Worm (Caenorhabditis elegans) whole organism, young adult: Measurements from ENCODE around the gene clec-199.

ENCODE experiments used
- F10E7.11 ChIP-seq: sonication (generic microtip); optimal IDR thresholded peaks from 2 replicates; lab custom pipeline; 2017; ENCODE audit warnings: mild to moderate bottlenecking, missing genetic modification characterization, moderate library complexity, missing compliant biosample characterization
- F22D6.2 ChIP-seq: sonication (generic microtip); optimal IDR thresholded peaks from 2 replicates; lab custom pipeline; 2016; ENCODE audit warnings: mild to moderate bottlenecking, missing genetic modification characterization, missing compliant biosample characterization
- F37B4.10 ChIP-seq: fragments of 200-800 bp; sonication (Bioruptor generic); IDR thresholded peaks from 2 replicates; pipeline ENCODE4 v1.3.6; 2022; ENCODE audit warnings: missing genetic modification characterization, missing compliant biosample characterization
- F57C9.4 ChIP-seq: sonication (generic microtip); optimal IDR thresholded peaks from 2 replicates; lab custom pipeline; 2017; ENCODE audit warnings: mild to moderate bottlenecking, missing genetic modification characterization, missing compliant biosample characterization
- T07F8.4 ChIP-seq: sonication (generic microtip); optimal IDR thresholded peaks from 2 replicates; lab custom pipeline; 2016; ENCODE audit warnings: mild to moderate bottlenecking, missing genetic modification characterization, moderate library complexity, missing compliant biosample characterization
- T26A5.8 ChIP-seq: sonication (generic microtip); optimal IDR thresholded peaks from 2 replicates; lab custom pipeline; 2016; ENCODE audit warnings: missing genetic modification characterization, missing compliant biosample characterization
- Y95B8A.8 ChIP-seq: fragments of 200-800 bp; sonication (Bioruptor generic); IDR thresholded peaks from 2 replicates; pipeline ENCODE4 v1.3.6; 2022; ENCODE audit warnings: missing genetic modification reagents, missing genetic modification characterization, missing compliant biosample characterization
- ZK185.1 ChIP-seq: sonication (generic microtip); optimal IDR thresholded peaks from 2 replicates; lab custom pipeline; 2016; ENCODE audit warnings: mild to moderate bottlenecking, missing genetic modification characterization, missing compliant biosample characterization; ENCODE audit not compliant: poor library complexity, severe bottlenecking
- aptf-2 ChIP-seq: fragments of 200-800 bp; sonication (Bioruptor generic); conservative IDR thresholded peaks from 2 replicates; pipeline ENCODE4 v1.3.6; 2022; ENCODE audit warnings: missing genetic modification reagents, missing genetic modification characterization, missing compliant biosample characterization
- atf-7 ChIP-seq: sonication (generic microtip); optimal IDR thresholded peaks from 2 replicates; lab custom pipeline; 2017; ENCODE audit warnings: mild to moderate bottlenecking, missing genetic modification characterization, missing compliant biosample characterization
- athp-1 ChIP-seq: sonication (generic microtip); optimal IDR thresholded peaks from 2 replicates; lab custom pipeline; 2017; ENCODE audit warnings: mild to moderate bottlenecking, missing genetic modification characterization, missing compliant biosample characterization
- attf-5 ChIP-seq: fragments of 200-800 bp; sonication (Bioruptor generic); optimal IDR thresholded peaks from 2 replicates; lab custom pipeline; 2018; ENCODE audit warnings: mild to moderate bottlenecking, missing genetic modification characterization, missing compliant biosample characterization
- bed-1 ChIP-seq: fragments of 200-800 bp; sonication (Bioruptor generic); IDR thresholded peaks from 2 replicates; pipeline ENCODE4 v1.3.6; 2022; ENCODE audit warnings: missing genetic modification reagents, missing genetic modification characterization, missing compliant biosample characterization
- bed-2 ChIP-seq: fragments of 200-800 bp; sonication (Bioruptor generic); IDR thresholded peaks from 2 replicates; pipeline ENCODE4 v1.3.6; 2022; ENCODE audit warnings: missing genetic modification reagents, missing genetic modification characterization, missing compliant biosample characterization
- ccch-3 ChIP-seq: fragments of 200-800 bp; sonication (Bioruptor generic); optimal IDR thresholded peaks from 2 replicates; lab custom pipeline; 2018; ENCODE audit warnings: mild to moderate bottlenecking, missing genetic modification characterization, missing compliant biosample characterization
- die-1 ChIP-seq: sonication (generic microtip); optimal IDR thresholded peaks from 2 replicates; lab custom pipeline; 2016; ENCODE audit warnings: missing genotype, mild to moderate bottlenecking, missing genetic modification characterization, missing compliant biosample characterization
- dpl-1 ChIP-seq: fragments of 150-350 bp; optimal IDR thresholded peaks from 2 replicates; lab custom pipeline; 2014; ENCODE audit warnings: missing biosample characterization, missing genetic modification reagents, missing genetic modification characterization
- egl-18 ChIP-seq: fragments of 200-800 bp; sonication (Bioruptor generic); IDR thresholded peaks from 2 replicates; pipeline ENCODE4 v1.3.6; 2022; ENCODE audit warnings: missing genetic modification reagents, missing genetic modification characterization, missing compliant biosample characterization
- egrh-3 ChIP-seq: fragments of 200-800 bp; sonication (Bioruptor generic); IDR thresholded peaks from 2 replicates; pipeline ENCODE4 v1.3.6; 2022; ENCODE audit warnings: missing genetic modification reagents, missing genetic modification characterization, missing compliant biosample characterization
- ets-4 ChIP-seq: fragments of 200-800 bp; sonication (Bioruptor generic); optimal IDR thresholded peaks from 2 replicates; lab custom pipeline; 2018; ENCODE audit warnings: mild to moderate bottlenecking, missing genetic modification characterization, missing compliant biosample characterization
- hmg-1.2 ChIP-seq: fragments of 200-800 bp; sonication (Bioruptor generic); IDR thresholded peaks from 2 replicates; pipeline ENCODE4 v1.3.6; 2022; ENCODE audit warnings: missing genetic modification reagents, missing genetic modification characterization, missing compliant biosample characterization
- hsf-1 ChIP-seq: fragments of 200-800 bp; sonication (Bioruptor generic); IDR thresholded peaks from 2 replicates; pipeline ENCODE4 v1.3.6; 2022; ENCODE audit warnings: missing genetic modification reagents, missing genetic modification characterization, missing compliant biosample characterization
- lin-26 ChIP-seq: fragments of 200-800 bp; sonication (Bioruptor generic); IDR thresholded peaks from 2 replicates; pipeline ENCODE4 v1.3.6; 2022; ENCODE audit warnings: missing genetic modification reagents, missing genetic modification characterization, missing compliant biosample characterization
- lin-35 ChIP-seq, 3 experiments: fragments of 150-350 bp in 2 of 3; sonication (generic microtip) in 1 of 3; optimal IDR thresholded peaks; 2 replicates each; lab custom pipeline; 2014 to 2018; ENCODE audit warnings: missing biosample characterization in 3 of 3, missing genetic modification characterization in 3 of 3, missing genetic modification reagents in 3 of 3
- lin-40 ChIP-seq: sonication (generic microtip); optimal IDR thresholded peaks from 2 replicates; lab custom pipeline; 2016; ENCODE audit warnings: missing genetic modification characterization, mild to moderate bottlenecking, missing compliant biosample characterization, missing genotype, missing genetic modification reagents
- lin-54 ChIP-seq: fragments of 200-800 bp; sonication (Bioruptor generic); optimal IDR thresholded peaks from 2 replicates; lab custom pipeline; 2018; ENCODE audit warnings: mild to moderate bottlenecking, missing genetic modification characterization, missing compliant biosample characterization
- lsl-1 ChIP-seq: fragments of 200-800 bp; sonication (Bioruptor generic); optimal IDR thresholded peaks from 2 replicates; lab custom pipeline; 2018; ENCODE audit warnings: mild to moderate bottlenecking, missing genetic modification characterization, moderate library complexity, missing compliant biosample characterization
- madf-10 ChIP-seq: sonication (generic microtip); optimal IDR thresholded peaks from 2 replicates; lab custom pipeline; 2016; ENCODE audit warnings: mild to moderate bottlenecking, missing genetic modification characterization, missing compliant biosample characterization
- madf-3 ChIP-seq: fragments of 200-800 bp; sonication (Bioruptor generic); IDR thresholded peaks from 2 replicates; pipeline ENCODE4 v1.3.6; 2022; ENCODE audit warnings: missing genetic modification reagents, missing genetic modification characterization, missing compliant biosample characterization
- mxl-1 ChIP-seq: sonication (generic microtip); optimal IDR thresholded peaks from 2 replicates; lab custom pipeline; 2016; ENCODE audit warnings: missing genetic modification characterization, missing compliant biosample characterization
- nfya-2 ChIP-seq: fragments of 200-800 bp; sonication (Bioruptor generic); IDR thresholded peaks from 2 replicates; pipeline ENCODE4 v1.3.6; 2022; ENCODE audit warnings: missing genetic modification reagents, missing genetic modification characterization, missing compliant biosample characterization
- nhr-120 ChIP-seq: fragments of 200-800 bp; sonication (Bioruptor generic); IDR thresholded peaks from 2 replicates; pipeline ENCODE4 v1.3.6; 2022; ENCODE audit warnings: missing genetic modification characterization, missing compliant biosample characterization
- nhr-80 ChIP-seq: sonication (generic microtip); optimal IDR thresholded peaks from 2 replicates; lab custom pipeline; 2016; ENCODE audit warnings: missing genetic modification characterization, missing compliant biosample characterization
- nhr-90 ChIP-seq: sonication (generic microtip); optimal IDR thresholded peaks from 2 replicates; lab custom pipeline; 2016; ENCODE audit warnings: missing genotype, mild to moderate bottlenecking, missing genetic modification characterization, missing compliant biosample characterization
- pbrm-1 ChIP-seq: fragments of 200-800 bp; sonication (Bioruptor generic); IDR thresholded peaks from 2 replicates; pipeline ENCODE4 v1.3.6; 2022; ENCODE audit warnings: missing genetic modification reagents, missing genetic modification characterization, missing compliant biosample characterization
- rcor-1 ChIP-seq: fragments of 200-800 bp; sonication (Bioruptor generic); IDR thresholded peaks from 2 replicates; pipeline ENCODE4 v1.3.6; 2022; ENCODE audit warnings: missing genetic modification reagents, missing genetic modification characterization, missing compliant biosample characterization
- snpc-1.1 ChIP-seq: sonication (generic microtip); optimal IDR thresholded peaks from 2 replicates; lab custom pipeline; 2017; ENCODE audit warnings: missing genetic modification characterization, mild to moderate bottlenecking, missing compliant biosample characterization, antibody characterized with exemption, moderate library complexity, missing genotype, missing genetic modification reagents; ENCODE audit not compliant: insufficient read depth
- snpc-3.4 ChIP-seq: sonication (generic microtip); optimal IDR thresholded peaks from 2 replicates; lab custom pipeline; 2017; ENCODE audit warnings: missing genetic modification characterization, mild to moderate bottlenecking, missing compliant biosample characterization, antibody characterized with exemption, moderate library complexity, missing genotype, missing genetic modification reagents
- tbx-9 ChIP-seq: sonication (generic microtip); optimal IDR thresholded peaks from 2 replicates; lab custom pipeline; 2016; ENCODE audit warnings: borderline replicate concordance, missing genetic modification characterization, inconsistent platforms, missing compliant biosample characterization
- unc-130 ChIP-seq: sonication (generic microtip); optimal IDR thresholded peaks from 2 replicates; lab custom pipeline; 2016; ENCODE audit warnings: missing genetic modification reagents, missing genetic modification characterization, missing compliant biosample characterization
- zim-3 ChIP-seq: sonication (generic microtip); optimal IDR thresholded peaks from 2 replicates; lab custom pipeline; 2017; ENCODE audit warnings: mild to moderate bottlenecking, missing genetic modification characterization, moderate library complexity, missing compliant biosample characterization

The clec-199 gene

ce11 chrIV:17335031-17335430 is 16.7 kb upstream of the clec-199 start, which contains the start of gene C49C3.8:
Gene C49C3.8 (plus strand): TSS chrIV:17335203.
- TF ChIP-seq T07F8.4 (no peak), atf-7 (no peak), lin-54 (no peak)

DNA sequence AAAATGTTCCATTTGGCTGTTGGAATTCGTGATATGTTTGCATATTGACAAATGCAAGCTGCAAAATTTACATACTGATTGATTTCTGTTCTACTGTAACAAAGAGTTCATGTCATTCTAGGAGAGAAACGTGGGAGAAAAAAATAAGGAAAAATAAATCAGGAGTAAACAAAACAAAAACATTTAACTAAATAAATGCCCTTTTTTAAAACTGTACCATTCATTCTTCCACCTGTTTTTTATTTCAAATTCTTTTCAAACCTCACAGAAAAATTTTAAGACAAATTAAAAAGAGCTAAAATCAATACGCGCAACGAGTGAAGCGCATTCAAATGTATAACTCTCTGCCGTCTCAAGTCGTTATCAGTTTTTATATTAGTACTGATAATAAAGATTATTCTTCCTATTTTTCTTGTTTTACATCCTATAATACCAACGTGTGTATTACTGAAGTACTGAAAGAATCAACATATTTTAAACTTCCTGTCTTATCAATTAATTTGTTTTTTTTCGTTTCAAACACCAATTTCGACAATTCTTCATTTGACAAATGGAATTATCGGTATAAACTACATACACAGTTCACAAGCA is 12.7 kb upstream of the clec-199 start, which contains the start of gene C49C3.10:
Gene C49C3.10 (minus strand): TSS at position 51 of the 591 bp plus-strand sequence.
- TF ChIP-seq nhr-80: peak; percentile 60
- TF ChIP-seq nhr-120 (GFP tag; lab: Robert Waterston, UW): no peak
- no peak for TF ChIP-seq madf-3 (GFP tag; lab: Robert Waterston, UW)
- no peak for TF ChIP-seq egl-18

- TF ChIP-seq unc-130 (GFP tag; lab: Kevin White, UChicago): no peak
- no peak for TF ChIP-seq bed-1 (GFP tag; lab: Robert Waterston, UW)
- TF ChIP-seq snpc-3.4 (tag; lab: Kevin White, UChicago): no peak
- TF ChIP-seq, all 124 proteins: peak for 0
Observed at ce11 chrIV:17341033-17341432, 10.7 kb upstream of the clec-199 start.

DNA sequence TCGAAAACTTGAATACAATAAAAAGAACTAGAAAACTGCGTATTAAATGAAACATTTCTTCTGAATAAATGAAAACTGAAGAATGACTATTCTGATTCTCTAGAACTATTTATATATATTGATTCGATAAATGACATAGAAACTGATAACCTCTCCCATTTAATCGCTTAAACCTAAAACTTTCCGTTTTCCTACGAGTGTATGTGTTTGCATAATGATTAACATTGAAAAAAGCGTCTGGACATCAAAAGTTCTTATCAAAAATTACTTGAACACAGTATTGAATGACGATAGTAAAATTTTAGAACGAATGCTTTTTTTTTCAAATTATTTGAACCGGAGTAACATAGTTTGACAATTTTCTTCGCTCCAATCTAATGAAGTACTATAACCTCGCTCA is 9.5 kb upstream of the clec-199 start, which contains the start of gene C49C3.9:
Gene C49C3.9 (minus strand): TSS at position 136 of the 400 bp plus-strand sequence.
- TF ChIP-seq ets-4 (peak; percentile 20), nfya-2 (GFP tag; lab: Robert Waterston, UW) (no peak), F22D6.2 (tag; lab: Kevin White, UChicago) (no peak), nhr-80 (peak; percentile 80), die-1 (no peak)

DNA sequence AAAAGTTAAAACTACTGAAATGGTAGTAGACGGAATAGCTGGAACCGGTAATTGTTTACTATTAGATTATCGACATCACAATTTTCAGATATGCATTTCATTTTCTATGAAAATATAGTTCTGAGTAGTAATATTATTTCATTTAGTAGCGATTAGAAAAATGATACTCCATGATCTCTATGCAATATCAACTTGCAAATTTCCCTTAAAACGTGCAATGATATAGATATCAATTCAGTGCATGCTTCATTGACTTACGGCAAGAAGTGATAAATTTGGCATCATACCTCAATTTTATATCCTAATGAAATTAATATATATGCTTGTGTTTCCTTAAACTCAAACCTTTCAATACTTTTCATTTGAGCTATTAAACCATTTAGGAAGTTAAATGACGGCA is 9.0 kb upstream of the clec-199 start, which contains the start of gene C49C3.21:
Gene C49C3.21 (plus strand): TSS at position 301 of the 400 bp plus-strand sequence.
- TF ChIP-seq athp-1 (tag; lab: Kevin White, UChicago): no peak
- TF ChIP-seq lsl-1 (GFP tag; lab: Kevin White, UChicago): no peak
- no peak for TF ChIP-seq F10E7.11 (tag; lab: Kevin White, UChicago)
- TF ChIP-seq lin-40: no peak
- TF ChIP-seq egl-18: no peak
- TF ChIP-seq lin-35 (GFP tag; optimal IDR thresholded peaks at IDR 0.05; lab: Kevin White, UChicago): no peak
- no peak for TF ChIP-seq F57C9.4
- no peak for TF ChIP-seq snpc-1.1 (tag; lab: Kevin White, UChicago)
- TF ChIP-seq pbrm-1 (GFP tag; lab: Robert Waterston, UW): no peak
- no peak for TF ChIP-seq die-1
- TF ChIP-seq F22D6.2 (tag; lab: Kevin White, UChicago): no peak
- TF ChIP-seq egrh-3 (GFP tag; lab: Robert Waterston, UW): no peak
- TF ChIP-seq aptf-2 (GFP tag; lab: Robert Waterston, UW): no peak
- TF ChIP-seq madf-10: no peak
- no peak for TF ChIP-seq ccch-3 (GFP tag; lab: Kevin White, UChicago)
- no peak for TF ChIP-seq hmg-1.2
- no peak for TF ChIP-seq dpl-1 (GFP tag; lab: Kevin White, UChicago)

ce11 chrIV:17343482-17343881 is 8.2 kb upstream of the clec-199 start, which contains the start of gene C49C3.11:
Gene C49C3.11 (plus strand): TSS chrIV:17343782.
- TF ChIP-seq bed-1 (GFP tag; lab: Robert Waterston, UW) (no peak), Y95B8A.8 (no peak), lin-26 (no peak), bed-2 (GFP tag; lab: Robert Waterston, UW) (no peak), mxl-1 (tag; lab: Kevin White, UChicago) (no peak), zim-3 (tag; lab: Kevin White, UChicago) (no peak), T26A5.8 (tag; lab: Kevin White, UChicago) (no peak), hsf-1 (GFP tag; lab: Robert Waterston, UW) (no peak), lsl-1 (GFP tag; lab: Kevin White, UChicago) (no peak), F37B4.10 (GFP tag; lab: Robert Waterston, UW) (no peak), tbx-9 (tag; lab: Kevin White, UChicago) (no peak), rcor-1 (GFP tag; lab: Robert Waterston, UW) (no peak), attf-5 (GFP tag; lab: Kevin White, UChicago) (no peak), nhr-90 (no peak), ZK185.1 (tag; lab: Kevin White, UChicago) (no peak)
